Fruit fly (Drosophila melanogaster) whole organism, larva: ENCODE data around the gene dob.

ENCODE experiments used
- noc ChIP-seq: fragments of 200-800 bp; sonication (Bioruptor generic); optimal IDR thresholded peaks from 3 replicates; lab custom pipeline; 2019; ENCODE audit warnings: missing biosample characterization, mild to moderate bottlenecking, missing genetic modification characterization, moderate library complexity

Gene dob

dm6 chrX:15082681-15083080 lies 15.9 kb downstream of the dob start, which contains the start of gene CG33178:
Gene CG33178 (plus strand): TSS chrX:15082827.
- TF ChIP-seq noc (tag; lab: Kevin White, UChicago) = no peak

DNA sequence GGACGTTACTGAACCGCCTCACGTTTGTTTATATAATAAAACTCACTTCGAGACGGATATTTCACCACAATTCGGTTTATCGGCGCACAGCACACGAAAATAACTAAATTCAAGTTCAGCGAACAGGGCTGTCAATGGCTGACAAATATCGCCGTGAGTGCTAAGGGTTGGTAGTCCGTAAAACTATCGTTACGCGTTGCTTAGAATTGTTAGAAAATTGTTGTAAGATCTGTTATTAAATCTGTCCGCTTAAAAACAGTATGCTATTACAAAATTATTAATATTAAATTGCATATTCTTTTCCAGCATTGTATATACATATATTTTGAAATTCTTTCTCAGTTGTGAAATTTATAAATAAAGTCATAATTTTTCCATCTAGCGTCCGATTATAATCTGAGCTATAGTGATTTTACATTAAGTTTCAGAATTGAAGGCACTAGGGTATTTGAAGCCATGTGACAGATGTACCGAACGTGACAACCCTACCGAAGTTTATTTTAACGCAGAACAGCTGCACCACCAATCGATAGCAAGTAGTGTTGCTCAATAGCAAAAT lies 17.9 kb downstream of the dob start, which contains the start of gene Cox17:
Gene Cox17 (minus strand): TSS at position 120 of the 559 bp plus-strand sequence.
- TF ChIP-seq noc (tag; lab: Kevin White, UChicago) = peak; percentile 87

DNA sequence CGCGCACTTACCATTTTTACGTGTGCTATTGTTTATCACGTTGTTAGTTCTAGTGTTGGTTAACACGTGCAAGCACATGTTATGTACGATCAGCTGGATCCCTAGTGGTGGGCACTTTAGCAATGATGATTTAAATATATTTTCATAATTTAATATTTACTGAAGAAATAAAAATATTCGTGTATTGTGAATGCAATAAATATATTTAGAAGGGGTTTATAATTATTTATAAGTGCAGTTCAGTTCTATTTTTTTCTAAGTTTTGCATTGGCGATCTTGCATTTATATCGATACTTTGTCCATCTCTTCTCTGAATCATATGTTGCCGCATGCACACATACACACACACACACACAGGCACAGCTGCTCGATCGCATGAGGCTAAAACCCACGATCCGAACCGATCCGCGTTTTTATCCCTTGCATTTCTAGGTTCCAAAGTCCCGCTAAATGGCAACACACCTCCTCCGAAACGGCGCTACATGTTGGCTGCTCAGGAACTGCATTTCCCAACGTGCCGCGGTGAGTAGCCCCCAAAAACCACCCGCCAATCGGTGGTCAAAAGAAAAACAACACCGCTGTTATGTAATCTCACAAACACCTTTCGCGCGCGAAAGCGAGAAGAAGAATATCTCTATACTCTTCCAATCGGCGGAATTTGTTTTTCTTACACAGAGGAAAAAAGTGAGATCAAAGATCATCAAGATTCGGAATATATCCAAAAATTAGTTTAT lies 19.1 kb downstream of the dob start, which contains the start of the genes CG15027 and Dbct:
Gene CG15027 (minus strand): TSS at position 51 of the 734 bp plus-strand sequence.
Gene Dbct (plus strand): TSS at position 349 of the 734 bp plus-strand sequence.
- TF ChIP-seq noc (tag; lab: Kevin White, UChicago) = peak; percentile 82

DNA sequence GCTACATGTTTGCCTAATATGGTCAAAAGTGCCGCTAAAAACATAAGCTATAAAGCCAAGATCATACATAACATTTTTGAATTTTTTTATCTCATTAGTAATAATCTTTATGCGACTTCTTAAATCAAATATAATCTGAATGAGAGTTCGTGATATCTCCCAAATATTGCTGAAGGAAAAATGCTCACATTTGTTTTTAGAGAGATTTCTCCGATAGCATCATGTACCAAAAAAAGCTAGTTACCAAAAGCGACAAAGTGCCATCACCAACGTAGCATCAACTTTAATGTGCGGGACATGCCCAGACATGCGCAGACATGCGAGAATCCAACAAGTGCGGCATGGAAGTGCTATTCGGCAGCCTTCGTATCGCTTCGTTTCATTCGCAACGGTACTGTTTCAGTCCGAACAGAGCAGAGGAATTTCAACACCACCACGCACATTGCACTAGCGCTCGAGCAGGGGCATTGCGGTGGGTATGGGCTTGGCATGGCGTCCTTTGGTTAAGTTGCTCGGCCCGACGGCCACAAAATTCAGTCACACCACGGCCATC lies 22.4 kb downstream of the dob start, which contains the start of gene Rab3-GEF:
Gene Rab3-GEF (plus strand): TSS at position 537 of the 553 bp plus-strand sequence.
- no peak for TF ChIP-seq noc (tag; lab: Kevin White, UChicago)

DNA sequence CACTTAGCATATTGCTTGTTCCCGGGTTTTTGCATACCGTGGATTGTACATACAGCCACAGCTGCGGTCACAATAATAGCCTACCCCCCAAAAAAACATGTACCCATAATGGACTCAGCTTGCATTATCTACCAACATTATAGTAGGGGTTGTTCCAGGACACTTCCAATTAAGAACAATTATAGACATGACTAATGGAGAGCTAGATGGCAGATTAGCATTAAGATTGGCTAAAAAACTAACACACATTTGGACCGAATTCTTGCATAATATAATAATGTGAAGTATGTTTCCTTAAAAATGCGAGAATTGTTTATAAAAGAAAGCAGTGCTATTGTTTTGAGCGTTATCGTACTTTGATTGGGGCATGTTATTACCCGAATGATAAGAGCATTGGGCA lies 23.6 kb downstream of the dob start:
- no peak for TF ChIP-seq noc (tag; lab: Kevin White, UChicago)

DNA sequence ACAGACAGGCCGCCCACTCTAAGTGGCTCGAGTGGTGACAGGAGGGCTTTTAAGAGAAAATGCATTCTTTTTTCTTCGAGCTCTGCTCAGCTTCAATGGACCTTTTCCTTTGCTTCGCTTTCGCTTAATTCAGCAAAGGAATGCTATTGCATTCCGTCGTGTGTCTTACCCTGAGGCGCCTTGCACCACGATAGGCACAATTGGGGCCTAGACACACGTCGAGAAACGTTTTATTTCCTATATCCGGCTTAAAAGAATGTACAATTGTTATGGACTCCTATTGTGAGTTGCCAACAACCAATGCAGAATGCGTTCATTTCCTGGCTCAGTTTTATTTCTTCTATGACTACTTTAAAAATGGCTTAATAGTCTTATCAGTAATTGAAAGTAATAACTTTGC lies 24.4 kb downstream of the dob start:
- no peak for TF ChIP-seq noc (tag; lab: Kevin White, UChicago)

- no peak for TF ChIP-seq noc (tag; lab: Kevin White, UChicago)
Observed at dm6 chrX:15095942-15096341, 29.1 kb downstream of the dob start, which contains the start of gene CG9072. Gene CG9072 (minus strand): TSS chrX:15096042.

DNA sequence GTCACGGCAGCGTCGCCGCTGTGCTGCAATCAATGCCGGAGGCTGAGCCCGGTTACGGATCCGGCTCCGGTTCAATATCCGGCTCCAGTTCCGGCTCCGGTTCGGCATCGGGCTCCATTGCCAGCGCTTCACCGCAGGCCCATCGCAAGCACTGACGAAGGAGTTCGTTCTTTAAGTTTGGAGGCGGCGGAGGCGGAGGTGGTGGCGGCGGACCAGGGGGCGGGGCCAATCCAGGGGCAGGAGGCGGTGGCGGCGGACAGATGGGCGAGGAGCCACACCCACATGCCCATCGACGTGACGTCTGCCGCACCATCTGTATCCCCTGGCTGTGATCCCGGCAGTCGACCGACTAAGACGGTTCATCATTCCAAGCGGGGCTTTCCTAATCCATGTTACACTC lies 45.1 kb downstream of the dob start:
- no peak for TF ChIP-seq noc (tag; lab: Kevin White, UChicago)

- TF ChIP-seq noc (tag; lab: Kevin White, UChicago) = no peak
Observed at dm6 chrX:15116397-15116796, 49.6 kb downstream of the dob start, which contains the start of gene Cyp4s3. Gene Cyp4s3 (minus strand): TSS chrX:15116542.
